Fruit fly (Drosophila melanogaster): ENCODE data around the gene CG17190.

- TF ChIP-seq pan (optimal IDR thresholded peaks at IDR 0.05) (no peak), psq (optimal IDR thresholded peaks at IDR 0.05) (no peak), EcR (GFP tag; optimal IDR thresholded peaks at IDR 0.05) (no peak), Dll (optimal IDR thresholded peaks at IDR 0.05) (no peak)
Measured at dm6 chr3R:19972598-19972997, 40.7 kb downstream of the CG17190 start, which contains the start of gene CG31213.

All from whole organism.